Fruit fly (Drosophila melanogaster): ENCODE measurements around the gene ctrip.

ctrip gene

dm6 chr3R:4740592-4741500 lies 71.0 kb downstream of the ctrip start:
- peak; percentile 76 for TF ChIP-seq CG14655 (GFP tag; optimal IDR thresholded peaks at IDR 0.05)
- peak; percentile 81 for TF ChIP-seq Pif1A (GFP tag; optimal IDR thresholded peaks at IDR 0.05)
- TF ChIP-seq CG9948 (tag; optimal IDR thresholded peaks at IDR 0.05), result peak; percentile 43
- peak; percentile 56 for TF ChIP-seq CG8301 (tag; optimal IDR thresholded peaks at IDR 0.05)
- TF ChIP-seq CG10348 (GFP tag; IDR thresholded peaks at IDR 0.05), result no peak
- TF ChIP-seq EcR (GFP tag; optimal IDR thresholded peaks at IDR 0.05), result peak; percentile 78
- peak; percentile 84 for TF ChIP-seq Ets98B (GFP tag; IDR thresholded peaks at IDR 0.05)
- no peak for TF ChIP-seq D1 (tag; optimal IDR thresholded peaks at IDR 0.05)
- TF ChIP-seq CG34367 (tag; optimal IDR thresholded peaks at IDR 0.05), result peak; percentile 62
- TF ChIP-seq CG15710 (tag; optimal IDR thresholded peaks at IDR 0.05), result peak; percentile 46
- TF ChIP-seq rn (GFP tag; IDR thresholded peaks at IDR 0.05), result 0 out of 2 replicates have a peak, but pooled peaks have one; percentile 19
- TF ChIP-seq CG32121 (GFP tag; IDR thresholded peaks at IDR 0.05), result peak; percentile 63
- TF ChIP-seq CG4496 (GFP tag; IDR thresholded peaks at IDR 0.05), result peak; percentile 87
- peak; percentile 74 for TF ChIP-seq gl (tag; optimal IDR thresholded peaks at IDR 0.05)
- TF ChIP-seq CG13204 (GFP tag; optimal IDR thresholded peaks at IDR 0.05), result peak; percentile 73
- peak; percentile 10 for TF ChIP-seq Snoo (tag; optimal IDR thresholded peaks at IDR 0.05)
- peak; percentile 49 for TF ChIP-seq CG8159 (tag; optimal IDR thresholded peaks at IDR 0.05)
- peak; percentile 59 for TF ChIP-seq Pif1B (GFP tag; optimal IDR thresholded peaks at IDR 0.05)
- TF ChIP-seq fd96Ca (GFP tag; IDR thresholded peaks at IDR 0.05), result peak; percentile 66; the same call in 2 of the 3 replicates
- peak; percentile 95 for TF ChIP-seq CG12605 (GFP tag; IDR thresholded peaks at IDR 0.05)
- TF ChIP-seq CG17806 (tag; optimal IDR thresholded peaks at IDR 0.05), result peak; percentile 44

dm6 chr3R:4739492-4740431 lies 72.1 kb downstream of the ctrip start:
- TF ChIP-seq CG4496 (GFP tag; IDR thresholded peaks at IDR 0.05) (no peak), CG14655 (GFP tag; optimal IDR thresholded peaks at IDR 0.05) (peak; percentile 95), CG8301 (tag; optimal IDR thresholded peaks at IDR 0.05) (peak; percentile 86), CG15710 (tag; optimal IDR thresholded peaks at IDR 0.05) (peak; percentile 76), fd96Ca (GFP tag; IDR thresholded peaks at IDR 0.05) (no peak), CG8159 (tag; optimal IDR thresholded peaks at IDR 0.05) (peak; percentile 84), CG10348 (GFP tag; IDR thresholded peaks at IDR 0.05) (no peak), Pif1B (GFP tag; optimal IDR thresholded peaks at IDR 0.05) (peak; percentile 43), rn (GFP tag; IDR thresholded peaks at IDR 0.05) (no peak), Snoo (tag; optimal IDR thresholded peaks at IDR 0.05) (peak; percentile 81), gl (tag; optimal IDR thresholded peaks at IDR 0.05) (no peak), CG12605 (GFP tag; IDR thresholded peaks at IDR 0.05) (no peak), CG34367 (tag; optimal IDR thresholded peaks at IDR 0.05) (peak; percentile 65), CG17806 (tag; optimal IDR thresholded peaks at IDR 0.05) (peak; percentile 65), CG32121 (GFP tag; IDR thresholded peaks at IDR 0.05) (no peak), Pif1A (GFP tag; optimal IDR thresholded peaks at IDR 0.05) (peak; percentile 78), CG9948 (tag; optimal IDR thresholded peaks at IDR 0.05) (peak; percentile 81), Ets98B (GFP tag; IDR thresholded peaks at IDR 0.05) (no peak), EcR (GFP tag; optimal IDR thresholded peaks at IDR 0.05) (peak; percentile 61), D1 (tag; optimal IDR thresholded peaks at IDR 0.05) (peak; percentile 77), CG13204 (GFP tag; optimal IDR thresholded peaks at IDR 0.05) (peak; percentile 40)

dm6 chr3R:4739192-4739491 lies 72.8 kb downstream of the ctrip start:
- TF ChIP-seq CG12605 (GFP tag; IDR thresholded peaks at IDR 0.05), result no peak
- TF ChIP-seq Pif1A (GFP tag; optimal IDR thresholded peaks at IDR 0.05), result no peak
- TF ChIP-seq Snoo (tag; optimal IDR thresholded peaks at IDR 0.05), result no peak
- no peak for TF ChIP-seq CG17806 (tag; optimal IDR thresholded peaks at IDR 0.05)
- no peak for TF ChIP-seq rn (GFP tag; IDR thresholded peaks at IDR 0.05)
- no peak for TF ChIP-seq CG8159 (tag; optimal IDR thresholded peaks at IDR 0.05)
- TF ChIP-seq Ets98B (GFP tag; IDR thresholded peaks at IDR 0.05), result no peak
- no peak for TF ChIP-seq gl (tag; optimal IDR thresholded peaks at IDR 0.05)
- TF ChIP-seq CG32121 (GFP tag; IDR thresholded peaks at IDR 0.05), result no peak
- TF ChIP-seq Pif1B (GFP tag; optimal IDR thresholded peaks at IDR 0.05), result no peak
- no peak for TF ChIP-seq CG10348 (GFP tag; IDR thresholded peaks at IDR 0.05)
- no peak for TF ChIP-seq EcR (GFP tag; optimal IDR thresholded peaks at IDR 0.05)
- no peak for TF ChIP-seq D1 (tag; optimal IDR thresholded peaks at IDR 0.05)
- TF ChIP-seq fd96Ca (GFP tag; IDR thresholded peaks at IDR 0.05), result no peak
- TF ChIP-seq CG14655 (GFP tag; optimal IDR thresholded peaks at IDR 0.05), result no peak
- TF ChIP-seq CG4496 (GFP tag; IDR thresholded peaks at IDR 0.05), result no peak
- no peak for TF ChIP-seq CG8301 (tag; optimal IDR thresholded peaks at IDR 0.05)

dm6 chr3R:4738494-4739191 lies 73.3 kb downstream of the ctrip start:
- TF ChIP-seq CG15710 (tag; optimal IDR thresholded peaks at IDR 0.05), result peak; percentile 13
- no peak for TF ChIP-seq fd96Ca (GFP tag; IDR thresholded peaks at IDR 0.05)
- TF ChIP-seq Pif1A (GFP tag; optimal IDR thresholded peaks at IDR 0.05), result peak; percentile 9
- TF ChIP-seq Pif1B (GFP tag; optimal IDR thresholded peaks at IDR 0.05), result no peak
- TF ChIP-seq CG14655 (GFP tag; optimal IDR thresholded peaks at IDR 0.05), result peak; percentile 69
- no peak for TF ChIP-seq gl (tag; optimal IDR thresholded peaks at IDR 0.05)
- no peak for TF ChIP-seq CG10348 (GFP tag; IDR thresholded peaks at IDR 0.05)
- peak; percentile 5 for TF ChIP-seq Snoo (tag; optimal IDR thresholded peaks at IDR 0.05)
- no peak for TF ChIP-seq rn (GFP tag; IDR thresholded peaks at IDR 0.05)
- no peak for TF ChIP-seq Ets98B (GFP tag; IDR thresholded peaks at IDR 0.05)
- TF ChIP-seq CG12605 (GFP tag; IDR thresholded peaks at IDR 0.05), result no peak
- peak; percentile 30 for TF ChIP-seq D1 (tag; optimal IDR thresholded peaks at IDR 0.05)
- TF ChIP-seq CG34367 (tag; optimal IDR thresholded peaks at IDR 0.05), result no peak
- peak; percentile 40 for TF ChIP-seq CG8159 (tag; optimal IDR thresholded peaks at IDR 0.05)
- TF ChIP-seq CG4496 (GFP tag; IDR thresholded peaks at IDR 0.05), result no peak
- no peak for TF ChIP-seq EcR (GFP tag; optimal IDR thresholded peaks at IDR 0.05)
- TF ChIP-seq CG17806 (tag; optimal IDR thresholded peaks at IDR 0.05), result peak; percentile 46
- TF ChIP-seq CG13204 (GFP tag; optimal IDR thresholded peaks at IDR 0.05), result no peak
- TF ChIP-seq CG8301 (tag; optimal IDR thresholded peaks at IDR 0.05), result peak; percentile 57
- TF ChIP-seq CG9948 (tag; optimal IDR thresholded peaks at IDR 0.05), result peak; percentile 14
- TF ChIP-seq CG32121 (GFP tag; IDR thresholded peaks at IDR 0.05), result no peak

Measured in whole organism, pupa.